Fruit fly (Drosophila melanogaster) whole organism, embryonic: Measurements from ENCODE around the gene Sk1.
A peak's percentile ranks its signal among the peaks of the same experiment; 100 is the strongest.

Experiments used
- Atf6 ChIP-seq: fragments of 200-800 bp; sonication (Bioruptor generic); IDR thresholded peaks from 2 replicates; pipeline ENCODE4 v1.3.6; 2022; ENCODE audit warnings: missing biosample characterization, missing genetic modification characterization
- C15 ChIP-seq: fragments of 200-800 bp; sonication (Bioruptor generic); IDR thresholded peaks from 3 replicates; pipeline ENCODE4 v1.3.6; 2022; ENCODE audit warnings: missing biosample characterization, missing genetic modification characterization
- CG13424 ChIP-seq: fragments of 200-800 bp; sonication (Bioruptor generic); optimal IDR thresholded peaks from 2 replicates; lab custom pipeline; 2019; ENCODE audit warnings: missing biosample characterization, mild to moderate bottlenecking, missing genetic modification characterization, moderate library complexity
- CG14860 ChIP-seq: fragments of 200-800 bp; sonication (Bioruptor generic); IDR thresholded peaks from 3 replicates; pipeline ENCODE4 v1.3.6; 2022; ENCODE audit warnings: missing biosample characterization, missing genetic modification characterization; ENCODE audit not compliant: partially characterized antibody
- CG15011 ChIP-seq: fragments of 200-800 bp; sonication (Bioruptor generic); optimal IDR thresholded peaks from 3 replicates; lab custom pipeline; 2018; ENCODE audit warnings: missing biosample characterization, mild to moderate bottlenecking, missing genetic modification characterization
- CG15696 ChIP-seq: fragments of 200-800 bp; sonication (Bioruptor generic); optimal IDR thresholded peaks from 2 replicates; lab custom pipeline; 2019; ENCODE audit warnings: missing biosample characterization, mild to moderate bottlenecking, missing genetic modification characterization, moderate library complexity
- CG1792 ChIP-seq: fragments of 200-800 bp; sonication (Bioruptor generic); optimal IDR thresholded peaks from 2 replicates; lab custom pipeline; 2016; ENCODE audit warnings: missing biosample characterization, missing genetic modification characterization
- CG18262 ChIP-seq: fragments of 200-800 bp; optimal IDR thresholded peaks from 3 replicates; lab custom pipeline; 2019; ENCODE audit warnings: missing biosample characterization, mild to moderate bottlenecking, missing genetic modification characterization, moderate library complexity
- CG2116 ChIP-seq: fragments of 200-800 bp; sonication (Bioruptor generic); optimal IDR thresholded peaks from 3 replicates; lab custom pipeline; 2018; ENCODE audit warnings: missing biosample characterization, mild to moderate bottlenecking, missing genetic modification characterization
- CG3281 ChIP-seq: fragments of 200-800 bp; sonication (Bioruptor generic); optimal IDR thresholded peaks from 3 replicates; lab custom pipeline; 2017; ENCODE audit warnings: missing biosample characterization, mild to moderate bottlenecking, missing genetic modification characterization
- CG3838 ChIP-seq: fragments of 200-800 bp; sonication (Bioruptor generic); optimal IDR thresholded peaks from 3 replicates; lab custom pipeline; 2016; ENCODE audit warnings: missing biosample characterization, missing genetic modification characterization
- CG4282 ChIP-seq: fragments of 200-800 bp; sonication (Bioruptor generic); optimal IDR thresholded peaks from 2 replicates; lab custom pipeline; 2016; ENCODE audit warnings: missing biosample characterization, missing genetic modification characterization
- CG6254 ChIP-seq: fragments of 200-800 bp; sonication (Bioruptor generic); optimal IDR thresholded peaks from 3 replicates; lab custom pipeline; 2017; ENCODE audit warnings: mild to moderate bottlenecking, missing biosample characterization, missing genetic modification reagents, missing genetic modification characterization
- CG6654 ChIP-seq: fragments of 200-800 bp; sonication (Bioruptor generic); optimal IDR thresholded peaks from 2 replicates; lab custom pipeline; 2017; ENCODE audit warnings: missing biosample characterization, mild to moderate bottlenecking, missing genetic modification characterization
- CG6689 ChIP-seq: fragments of 200-800 bp; sonication (Bioruptor generic); IDR thresholded peaks from 2 replicates; pipeline ENCODE4 v1.3.6; 2022; ENCODE audit warnings: missing biosample characterization, missing genetic modification characterization
- CG6854 ChIP-seq: fragments of 200-800 bp; sonication (Bioruptor generic); optimal IDR thresholded peaks from 3 replicates; lab custom pipeline; 2017; ENCODE audit warnings: missing biosample characterization, mild to moderate bottlenecking, missing genetic modification characterization
- CG7839 ChIP-seq: fragments of 200-800 bp; sonication (Bioruptor generic); optimal IDR thresholded peaks from 3 replicates; lab custom pipeline; 2018; ENCODE audit warnings: missing biosample characterization, mild to moderate bottlenecking, missing genetic modification characterization, moderate library complexity
- CG8089 ChIP-seq: fragments of 200-800 bp; sonication (Bioruptor generic); optimal IDR thresholded peaks from 3 replicates; lab custom pipeline; 2016; ENCODE audit warnings: missing biosample characterization, missing genetic modification characterization
- CG9215 ChIP-seq: fragments of 200-800 bp; sonication (Bioruptor generic); IDR thresholded peaks from 2 replicates; pipeline ENCODE4 v1.3.6; 2022; ENCODE audit warnings: missing biosample characterization, missing genetic modification characterization
- Camta ChIP-seq: fragments of 200-800 bp; sonication (Bioruptor generic); optimal IDR thresholded peaks from 2 replicates; lab custom pipeline; 2016; ENCODE audit warnings: missing biosample characterization, missing genetic modification characterization
- Doc2 ChIP-seq: fragments of 200-800 bp; sonication (Bioruptor generic); IDR thresholded peaks from 2 replicates; pipeline ENCODE4 v1.3.6; 2022; ENCODE audit warnings: missing biosample characterization, missing genetic modification characterization
- ERR ChIP-seq: fragments of 200-800 bp; sonication (Bioruptor generic); optimal IDR thresholded peaks from 2 replicates; lab custom pipeline; 2016; ENCODE audit warnings: missing biosample characterization, missing genetic modification characterization
- Fer2 ChIP-seq: fragments of 200-800 bp; sonication (Bioruptor generic); optimal IDR thresholded peaks from 2 replicates; lab custom pipeline; 2018; ENCODE audit warnings: missing biosample characterization, mild to moderate bottlenecking, missing genetic modification characterization, moderate library complexity
- Fer3 ChIP-seq: fragments of 200-800 bp; sonication (Bioruptor generic); optimal IDR thresholded peaks from 2 replicates; lab custom pipeline; 2018; ENCODE audit warnings: missing biosample characterization, mild to moderate bottlenecking, missing genetic modification characterization, moderate library complexity
- MTF-1 ChIP-seq: fragments of 200-800 bp; sonication (Bioruptor generic); optimal IDR thresholded peaks from 2 replicates; lab custom pipeline; 2018; ENCODE audit warnings: missing biosample characterization, mild to moderate bottlenecking, missing genetic modification characterization, borderline replicate concordance
- Max ChIP-seq: fragments of 200-800 bp; sonication (Bioruptor generic); optimal IDR thresholded peaks from 2 replicates; lab custom pipeline; 2016; ENCODE audit warnings: missing biosample characterization, mild to moderate bottlenecking, missing genetic modification characterization
- Mrtf ChIP-seq: fragments of 200-800 bp; sonication (Bioruptor generic); IDR thresholded peaks from 3 replicates; pipeline ENCODE4 v1.3.6; 2022; ENCODE audit warnings: missing biosample characterization, missing genetic modification characterization
- Neu2 ChIP-seq: fragments of 200-800 bp; sonication (Bioruptor generic); optimal IDR thresholded peaks from 3 replicates; lab custom pipeline; 2016; ENCODE audit warnings: missing biosample characterization, missing genetic modification characterization, borderline replicate concordance
- Oli ChIP-seq: fragments of 200-800 bp; sonication (Bioruptor generic); optimal IDR thresholded peaks from 2 replicates; lab custom pipeline; 2018; ENCODE audit warnings: missing biosample characterization, mild to moderate bottlenecking, missing genetic modification characterization, moderate library complexity
- Six4 ChIP-seq: fragments of 200-800 bp; sonication (Bioruptor generic); optimal IDR thresholded peaks from 2 replicates; lab custom pipeline; 2016; ENCODE audit warnings: missing biosample characterization, missing genetic modification characterization
- Trl ChIP-seq, 3 experiments: fragments of >200 bp in 2 of 3; fragments of 200-800 bp in 1 of 3; sonication (Bioruptor generic) in 1 of 3; optimal IDR thresholded peaks; 2 replicates in 1 of 3; 3 replicates in 2 of 3; lab custom pipeline; 2016 to 2017; ENCODE audit warnings: missing biosample characterization in 1 of 3, missing genetic modification characterization in 1 of 3
- Vsx1 ChIP-seq: fragments of 200-800 bp; sonication (Bioruptor generic); optimal IDR thresholded peaks from 2 replicates; lab custom pipeline; 2017; ENCODE audit warnings: missing biosample characterization, mild to moderate bottlenecking, missing genetic modification characterization, missing genetic modification reagents
- YL-1 ChIP-seq: fragments of 200-800 bp; sonication (Bioruptor generic); optimal IDR thresholded peaks from 3 replicates; lab custom pipeline; 2017; ENCODE audit warnings: missing biosample characterization, mild to moderate bottlenecking, missing genetic modification characterization
- al ChIP-seq: fragments of 200-800 bp; sonication (Bioruptor generic); IDR thresholded peaks from 2 replicates; pipeline ENCODE4 v1.3.6; 2022; ENCODE audit warnings: missing biosample characterization, missing genetic modification characterization
- ato ChIP-seq: fragments of 200-800 bp; sonication (Bioruptor generic); IDR thresholded peaks from 2 replicates; pipeline ENCODE4 v1.3.6; 2022; ENCODE audit warnings: missing biosample characterization, missing genetic modification characterization; ENCODE audit not compliant: partially characterized antibody
- btn ChIP-seq: fragments of 200-800 bp; sonication (Bioruptor generic); optimal IDR thresholded peaks from 2 replicates; lab custom pipeline; 2016; ENCODE audit warnings: missing biosample characterization, missing genetic modification characterization
- cad ChIP-seq: fragments of >200 bp; optimal IDR thresholded peaks from 2 replicates; lab custom pipeline; 2017; ENCODE audit warnings: missing biosample characterization, missing genetic modification characterization
- dati ChIP-seq: fragments of 200-800 bp; sonication (Bioruptor generic); IDR thresholded peaks from 2 replicates; pipeline ENCODE4 v1.3.6; 2022; ENCODE audit warnings: missing biosample characterization, missing genetic modification characterization
- ham ChIP-seq: fragments of 200-800 bp; sonication (Bioruptor generic); IDR thresholded peaks from 2 replicates; pipeline ENCODE4 v1.3.6; 2022; ENCODE audit warnings: missing biosample characterization, missing genetic modification characterization
- ind ChIP-seq: fragments of 200-800 bp; sonication (Bioruptor generic); optimal IDR thresholded peaks from 3 replicates; lab custom pipeline; 2016; ENCODE audit warnings: missing biosample characterization, missing genetic modification characterization
- ken ChIP-seq: fragments of 200-800 bp; sonication (Bioruptor generic); IDR thresholded peaks from 3 replicates; pipeline ENCODE4 v1.3.6; 2022; ENCODE audit warnings: missing biosample characterization, missing genetic modification characterization
- maf-S ChIP-seq: fragments of 200-800 bp; sonication (Bioruptor generic); optimal IDR thresholded peaks from 2 replicates; lab custom pipeline; 2016; ENCODE audit warnings: missing biosample characterization, missing genetic modification characterization
- schlank ChIP-seq: fragments of 200-800 bp; sonication (Bioruptor generic); optimal IDR thresholded peaks from 2 replicates; lab custom pipeline; 2018; ENCODE audit warnings: missing biosample characterization, mild to moderate bottlenecking, missing genetic modification characterization
- stwl ChIP-seq: fragments of 200-800 bp; sonication (Bioruptor generic); optimal IDR thresholded peaks from 3 replicates; lab custom pipeline; 2018; ENCODE audit warnings: missing biosample characterization, mild to moderate bottlenecking, missing genetic modification characterization, moderate library complexity
- trem ChIP-seq: fragments of 200-800 bp; optimal IDR thresholded peaks from 3 replicates; lab custom pipeline; 2019; ENCODE audit warnings: missing biosample characterization, mild to moderate bottlenecking, missing genetic modification characterization, moderate library complexity
- tup ChIP-seq: fragments of 200-800 bp; sonication (Bioruptor generic); optimal IDR thresholded peaks from 2 replicates; lab custom pipeline; 2016; ENCODE audit warnings: missing biosample characterization, mild to moderate bottlenecking, missing genetic modification characterization, moderate library complexity
- wor ChIP-seq: fragments of 200-800 bp; sonication (Bioruptor generic); IDR thresholded peaks from 2 replicates; pipeline ENCODE4 v1.3.6; 2022; ENCODE audit warnings: missing biosample characterization, missing genetic modification characterization
- zen2 ChIP-seq: fragments of 200-800 bp; sonication (Bioruptor generic); IDR thresholded peaks from 3 replicates; pipeline ENCODE4 v1.3.6; 2022; ENCODE audit warnings: missing biosample characterization, missing genetic modification characterization; ENCODE audit not compliant: partially characterized antibody
- zfh1 ChIP-seq: fragments of 200-800 bp; sonication (Bioruptor generic); IDR thresholded peaks from 3 replicates; pipeline ENCODE4 v1.3.6; 2022; ENCODE audit warnings: missing biosample characterization, missing genetic modification characterization

The Sk1 gene

DNA sequence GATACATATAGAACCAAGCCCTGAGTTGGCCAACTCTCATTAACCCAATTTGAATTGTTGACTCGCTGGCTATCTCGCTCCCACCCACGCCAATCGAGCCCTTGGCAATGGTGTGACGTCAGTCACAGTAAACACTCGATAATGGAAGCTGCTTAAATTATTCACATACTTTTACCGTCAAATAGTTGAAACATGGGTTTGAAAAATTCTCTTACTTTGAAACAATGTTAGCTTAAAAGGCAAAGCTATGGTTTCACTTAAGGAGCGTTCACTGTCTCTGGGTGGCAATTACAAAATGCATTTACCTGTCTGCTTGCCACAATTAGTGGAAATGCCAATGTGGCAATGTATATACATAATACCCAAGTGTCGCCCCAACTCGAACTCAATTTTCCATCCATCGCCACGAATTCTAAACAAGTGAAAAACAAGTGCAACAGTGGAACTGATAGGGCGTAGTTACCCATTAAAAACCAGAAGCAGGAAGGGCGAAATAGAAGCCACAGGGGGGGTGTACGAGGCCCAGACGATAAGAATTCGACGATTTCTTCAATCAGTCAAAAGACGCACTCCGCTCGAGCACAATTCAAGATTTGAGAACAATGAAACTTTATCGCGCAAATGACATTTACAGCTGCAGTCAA, 7.3 kb downstream of the Sk1 start (continued):
- peak; percentile 65 for TF ChIP-seq CG6854 (GFP tag; lab: Kevin White, UChicago)
- TF ChIP-seq CG6654 = peak; percentile 43
- peak; percentile 90 for TF ChIP-seq CG13424 (tag; lab: Kevin White, UChicago)
- peak; percentile 89 for TF ChIP-seq Mrtf (GFP tag; lab: Robert Waterston, UW)
- TF ChIP-seq CG1792 = peak; percentile 84
- TF ChIP-seq cad = no peak
- TF ChIP-seq Atf6 (GFP tag; lab: Robert Waterston, UW) = peak; percentile 85
- peak; percentile 73 for TF ChIP-seq CG4282 (GFP tag; lab: Kevin White, UChicago)
- peak; percentile 86 for TF ChIP-seq zfh1 (GFP tag; lab: Robert Waterston, UW)
- TF ChIP-seq Max = peak; percentile 65
- TF ChIP-seq al = peak; percentile 67
- TF ChIP-seq trem (tag; lab: Kevin White, UChicago) = peak; percentile 52
- peak; percentile 61 for TF ChIP-seq Fer2 (tag; lab: Kevin White, UChicago)
- peak; percentile 81 for TF ChIP-seq CG8089 (GFP tag; lab: Kevin White, UChicago)
- TF ChIP-seq MTF-1 (GFP tag; lab: Kevin White, UChicago) = peak; percentile 74
- TF ChIP-seq Doc2 (GFP tag; lab: Robert Waterston, UW) = peak; percentile 28; the same call in 1 of the 2 replicates
- TF ChIP-seq CG3281 (GFP tag; lab: Kevin White, UChicago) = peak; percentile 85
- TF ChIP-seq CG6254 (GFP tag; lab: Kevin White, UChicago) = peak; percentile 46
- TF ChIP-seq dati (GFP tag; lab: Robert Waterston, UW) = peak; percentile 68
- TF ChIP-seq ken (GFP tag; lab: Robert Waterston, UW) = peak; percentile 86
- peak; percentile 89 for TF ChIP-seq CG6689 (GFP tag; lab: Robert Waterston, UW)
- peak; percentile 33 for TF ChIP-seq CG3838 (GFP tag; lab: Kevin White, UChicago)
- peak; percentile 76 for TF ChIP-seq CG15696 (tag; lab: Kevin White, UChicago)
- peak; percentile 72 for TF ChIP-seq wor (GFP tag; lab: Robert Waterston, UW)
- TF ChIP-seq stwl = no peak
- TF ChIP-seq ato = no peak
- peak; percentile 13 for TF ChIP-seq YL-1 (GFP tag; lab: Kevin White, UChicago)
- TF ChIP-seq btn (GFP tag; lab: Kevin White, UChicago) = peak; percentile 68
- TF ChIP-seq CG7839 (tag; lab: Kevin White, UChicago) = peak; percentile 90
- TF ChIP-seq Neu2 (GFP tag; lab: Kevin White, UChicago) = peak; percentile 71
- peak; percentile 88 for TF ChIP-seq Fer3 (tag; lab: Kevin White, UChicago)
- TF ChIP-seq Trl (optimal IDR thresholded peaks at IDR 0.05; lab: Kevin White, UChicago) = no peak
- TF ChIP-seq Trl (GFP tag; optimal IDR thresholded peaks at IDR 0.05; lab: Kevin White, UChicago) = peak; percentile 83
- peak; percentile 85 for TF ChIP-seq ERR (GFP tag; lab: Kevin White, UChicago)
- TF ChIP-seq Six4 (GFP tag; lab: Kevin White, UChicago) = peak; percentile 70
- TF ChIP-seq CG18262 = peak; percentile 71
- TF ChIP-seq ham (GFP tag; lab: Robert Waterston, UW) = peak; percentile 68; the same call in 1 of the 2 replicates
- TF ChIP-seq C15 (GFP tag; lab: Robert Waterston, UW) = 0 out of 3 replicates have a peak, but pooled peaks have one; percentile 38
- peak; percentile 70 for TF ChIP-seq maf-S (GFP tag; lab: Kevin White, UChicago)
- TF ChIP-seq Vsx1 (GFP tag; lab: Kevin White, UChicago) = peak; percentile 64
- TF ChIP-seq ind (GFP tag; lab: Kevin White, UChicago) = peak; percentile 88
- TF ChIP-seq CG9215 (GFP tag; lab: Robert Waterston, UW) = peak; percentile 82
- TF ChIP-seq tup (GFP tag; lab: Kevin White, UChicago) = peak; percentile 75
- TF ChIP-seq Camta (GFP tag; lab: Kevin White, UChicago) = peak; percentile 82
- peak; percentile 37 for TF ChIP-seq CG2116 (GFP tag; lab: Kevin White, UChicago)
- peak; percentile 78 for TF ChIP-seq schlank (tag; lab: Kevin White, UChicago)
- TF ChIP-seq CG15011 (GFP tag; lab: Kevin White, UChicago) = peak; percentile 60
- no peak for TF ChIP-seq CG14860 (GFP tag; lab: Robert Waterston, UW)
- TF ChIP-seq Oli = peak; percentile 89
- TF ChIP-seq zen2 (GFP tag; lab: Robert Waterston, UW) = no peak
